Worm (Caenorhabditis elegans): ENCODE results near the gene B0218.5.

DNA sequence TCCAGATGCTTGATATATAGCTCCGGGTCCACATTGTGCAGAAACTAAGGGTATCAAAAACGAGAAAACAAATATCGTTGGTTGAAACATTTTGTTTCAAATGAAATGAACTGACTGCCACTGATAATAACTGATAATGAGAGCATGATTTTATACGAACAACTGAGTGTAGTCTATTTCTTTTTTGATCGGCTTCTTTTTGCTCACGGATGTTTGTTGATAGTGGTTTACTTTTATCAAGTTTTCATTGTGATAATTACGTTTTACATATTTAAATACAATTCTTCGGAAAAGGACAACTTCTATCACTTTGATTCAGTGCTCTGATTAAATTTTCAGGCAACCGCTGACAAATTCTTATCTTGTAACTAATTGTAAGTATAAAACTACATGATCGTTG is 6.6 kb upstream of the B0218.5 start, which contains the start of gene clec-51:
- TF ChIP-seq him-1 (tag; optimal IDR thresholded peaks at IDR 0.05) (no peak), dao-5 (tag; optimal IDR thresholded peaks at IDR 0.05) (no peak), W03F9.2 (tag; optimal IDR thresholded peaks at IDR 0.05) (no peak)

All from whole organism, L4/young adult.